Worm (Caenorhabditis elegans) whole organism, young adult: ENCODE results near the gene yap-1.

Source experiments
- D2030.7 ChIP-seq: fragments of 200-800 bp; sonication (Bioruptor generic); IDR thresholded peaks from 2 replicates; pipeline ENCODE4 v1.3.6; 2022; ENCODE audit warnings: missing genetic modification reagents, missing genetic modification characterization, missing compliant biosample characterization
- F10E7.11 ChIP-seq: sonication (generic microtip); optimal IDR thresholded peaks from 2 replicates; lab custom pipeline; 2017; ENCODE audit warnings: mild to moderate bottlenecking, missing genetic modification characterization, moderate library complexity, missing compliant biosample characterization
- F22D6.2 ChIP-seq: sonication (generic microtip); optimal IDR thresholded peaks from 2 replicates; lab custom pipeline; 2016; ENCODE audit warnings: mild to moderate bottlenecking, missing genetic modification characterization, missing compliant biosample characterization
- F39B2.1 ChIP-seq: fragments of 200-800 bp; sonication (Bioruptor generic); IDR thresholded peaks from 2 replicates; pipeline ENCODE4 v1.3.6; 2022; ENCODE audit warnings: missing genetic modification reagents, missing genetic modification characterization, missing compliant biosample characterization
- K11D2.4 ChIP-seq: fragments of 200-800 bp; sonication (Bioruptor generic); IDR thresholded peaks from 2 replicates; pipeline ENCODE4 v1.3.6; 2022; ENCODE audit warnings: missing genetic modification reagents, missing genetic modification characterization, missing compliant biosample characterization
- Y53G8AR.9 ChIP-seq: fragments of 200-800 bp; sonication (Bioruptor generic); conservative IDR thresholded peaks from 2 replicates; pipeline ENCODE4 v1.3.6; 2022; ENCODE audit warnings: missing genetic modification reagents, missing genetic modification characterization, missing compliant biosample characterization
- ama-1 ChIP-seq, 3 experiments: fragments of 150-350 bp in 1 of 3; sonication (generic microtip) in 2 of 3; optimal IDR thresholded peaks; 2 replicates each; lab custom pipeline; 2014 to 2018; ENCODE audit warnings: missing biosample characterization in 2 of 3, missing genetic modification characterization in 2 of 3, missing genetic modification reagents in 2 of 3
- cebp-2 ChIP-seq: fragments of 200-800 bp; sonication (Bioruptor generic); IDR thresholded peaks from 2 replicates; pipeline ENCODE4 v1.3.6; 2022; ENCODE audit warnings: missing genetic modification characterization, missing compliant biosample characterization
- egl-18 ChIP-seq: fragments of 200-800 bp; sonication (Bioruptor generic); IDR thresholded peaks from 2 replicates; pipeline ENCODE4 v1.3.6; 2022; ENCODE audit warnings: missing genetic modification reagents, missing genetic modification characterization, missing compliant biosample characterization
- egl-44 ChIP-seq: fragments of 200-800 bp; sonication (Bioruptor generic); IDR thresholded peaks from 2 replicates; pipeline ENCODE4 v1.3.6; 2022; ENCODE audit warnings: missing genetic modification reagents, missing genetic modification characterization, missing compliant biosample characterization
- hmg-1.2 ChIP-seq: fragments of 200-800 bp; sonication (Bioruptor generic); IDR thresholded peaks from 2 replicates; pipeline ENCODE4 v1.3.6; 2022; ENCODE audit warnings: missing genetic modification reagents, missing genetic modification characterization, missing compliant biosample characterization
- hmg-20 ChIP-seq: fragments of 200-800 bp; sonication (Bioruptor generic); IDR thresholded peaks from 2 replicates; pipeline ENCODE4 v1.3.6; 2022; ENCODE audit warnings: missing genetic modification reagents, missing genetic modification characterization, missing compliant biosample characterization
- hrde-1 ChIP-seq: sonication (generic microtip); optimal IDR thresholded peaks from 2 replicates; lab custom pipeline; 2016; ENCODE audit warnings: missing genetic modification characterization, mild to moderate bottlenecking, missing compliant biosample characterization, moderate library complexity, missing genotype, missing genetic modification reagents, borderline replicate concordance
- lag-1 ChIP-seq: fragments of 200-800 bp; sonication (Bioruptor generic); IDR thresholded peaks from 2 replicates; pipeline ENCODE4 v1.3.6; 2022; ENCODE audit warnings: missing genetic modification reagents, missing genetic modification characterization, missing compliant biosample characterization
- let-607 ChIP-seq, 2 experiments: fragments of 200-800 bp in 1 of 2; sonication (Bioruptor generic) in 1 of 2; sonication (generic microtip) in 1 of 2; optimal IDR thresholded peaks; 2 replicates each; lab custom pipeline; 2016 to 2018; ENCODE audit warnings: mild to moderate bottlenecking in 2 of 2, missing compliant biosample characterization in 2 of 2, missing genetic modification characterization in 2 of 2, moderate library complexity in 2 of 2, missing genotype in 1 of 2
- lin-26 ChIP-seq: fragments of 200-800 bp; sonication (Bioruptor generic); IDR thresholded peaks from 2 replicates; pipeline ENCODE4 v1.3.6; 2022; ENCODE audit warnings: missing genetic modification reagents, missing genetic modification characterization, missing compliant biosample characterization
- lin-35 ChIP-seq, 3 experiments: fragments of 150-350 bp in 2 of 3; sonication (generic microtip) in 1 of 3; optimal IDR thresholded peaks; 2 replicates each; lab custom pipeline; 2014 to 2018; ENCODE audit warnings: missing biosample characterization in 3 of 3, missing genetic modification characterization in 3 of 3, missing genetic modification reagents in 3 of 3
- madf-10 ChIP-seq: sonication (generic microtip); optimal IDR thresholded peaks from 2 replicates; lab custom pipeline; 2016; ENCODE audit warnings: mild to moderate bottlenecking, missing genetic modification characterization, missing compliant biosample characterization
- mel-28 ChIP-seq: sonication (generic microtip); optimal IDR thresholded peaks from 2 replicates; lab custom pipeline; 2016; ENCODE audit warnings: borderline replicate concordance, mild to moderate bottlenecking, missing genetic modification characterization, missing compliant biosample characterization
- nfya-2 ChIP-seq: fragments of 200-800 bp; sonication (Bioruptor generic); IDR thresholded peaks from 2 replicates; pipeline ENCODE4 v1.3.6; 2022; ENCODE audit warnings: missing genetic modification reagents, missing genetic modification characterization, missing compliant biosample characterization
- nfyb-1 ChIP-seq: fragments of 200-800 bp; sonication (Bioruptor generic); IDR thresholded peaks from 2 replicates; pipeline ENCODE4 v1.3.6; 2022; ENCODE audit warnings: missing genetic modification reagents, missing genetic modification characterization, missing compliant biosample characterization
- nhr-120 ChIP-seq: fragments of 200-800 bp; sonication (Bioruptor generic); IDR thresholded peaks from 2 replicates; pipeline ENCODE4 v1.3.6; 2022; ENCODE audit warnings: missing genetic modification characterization, missing compliant biosample characterization
- nhr-179 ChIP-seq: sonication (generic microtip); optimal IDR thresholded peaks from 2 replicates; lab custom pipeline; 2016; ENCODE audit warnings: mild to moderate bottlenecking, missing genetic modification characterization, missing compliant biosample characterization
- repo-1 ChIP-seq: sonication (generic microtip); optimal IDR thresholded peaks from 2 replicates; lab custom pipeline; 2017; ENCODE audit warnings: mild to moderate bottlenecking, missing genetic modification characterization, missing compliant biosample characterization
- rpc-1 ChIP-seq, 2 experiments: fragments of 150-350 bp in 1 of 2; sonication (generic microtip) in 1 of 2; optimal IDR thresholded peaks; 2 replicates each; lab custom pipeline; 2014 to 2018; ENCODE audit warnings: missing biosample characterization in 1 of 2, missing genetic modification characterization in 1 of 2, missing genetic modification reagents in 1 of 2, missing genotype in 1 of 2
- snpc-1.1 ChIP-seq: sonication (generic microtip); optimal IDR thresholded peaks from 2 replicates; lab custom pipeline; 2017; ENCODE audit warnings: missing genetic modification characterization, mild to moderate bottlenecking, missing compliant biosample characterization, antibody characterized with exemption, moderate library complexity, missing genotype, missing genetic modification reagents; ENCODE audit not compliant: insufficient read depth
- snpc-1.3 ChIP-seq: sonication (generic microtip); optimal IDR thresholded peaks from 2 replicates; lab custom pipeline; 2017; ENCODE audit warnings: missing genetic modification characterization, mild to moderate bottlenecking, missing compliant biosample characterization, antibody characterized with exemption, moderate library complexity, missing genotype, missing genetic modification reagents; ENCODE audit not compliant: insufficient read depth
- snpc-3.4 ChIP-seq: sonication (generic microtip); optimal IDR thresholded peaks from 2 replicates; lab custom pipeline; 2017; ENCODE audit warnings: missing genetic modification characterization, mild to moderate bottlenecking, missing compliant biosample characterization, antibody characterized with exemption, moderate library complexity, missing genotype, missing genetic modification reagents
- tbp1 ChIP-seq: fragments of 200-800 bp; sonication (Bioruptor generic); optimal IDR thresholded peaks from 2 replicates; lab custom pipeline; 2018; ENCODE audit warnings: mild to moderate bottlenecking, missing genetic modification characterization, missing compliant biosample characterization
- unc-130 ChIP-seq: sonication (generic microtip); optimal IDR thresholded peaks from 2 replicates; lab custom pipeline; 2016; ENCODE audit warnings: missing genetic modification reagents, missing genetic modification characterization, missing compliant biosample characterization
- unc-62 ChIP-seq: fragments of 150-350 bp; optimal IDR thresholded peaks from 2 replicates; lab custom pipeline; 2014; ENCODE audit warnings: missing biosample characterization, missing genetic modification reagents, missing genetic modification characterization
- zfh-2 ChIP-seq: fragments of 200-800 bp; sonication (Bioruptor generic); conservative IDR thresholded peaks from 2 replicates; pipeline ENCODE4 v1.3.6; 2022; ENCODE audit warnings: missing genetic modification reagents, missing genetic modification characterization, missing compliant biosample characterization
- ztf-26 ChIP-seq: sonication (generic microtip); optimal IDR thresholded peaks from 2 replicates; lab custom pipeline; 2017; ENCODE audit warnings: missing genetic modification characterization, missing compliant biosample characterization
- ztf-6 ChIP-seq: fragments of 200-800 bp; sonication (Bioruptor generic); IDR thresholded peaks from 2 replicates; pipeline ENCODE4 v1.3.6; 2022; ENCODE audit warnings: missing genetic modification reagents, missing genetic modification characterization, missing compliant biosample characterization

Gene yap-1

ce11 chrX:10667424-10668291, 24.1 kb upstream of the yap-1 start (continued):
- 0 out of 2 replicates have a peak, but pooled peaks have one; percentile 27 for TF ChIP-seq egl-44 (GFP tag; lab: Robert Waterston, UW)
- TF ChIP-seq hmg-1.2 (GFP tag; lab: Robert Waterston, UW) = peak; percentile 59
- no peak for TF ChIP-seq ama-1 (optimal IDR thresholded peaks at IDR 0.05; lab: Kevin White, UChicago)
- peak; percentile 29 to 77 for TF ChIP-seq ama-1 (GFP tag; optimal IDR thresholded peaks at IDR 0.05; lab: Kevin White, UChicago)
- TF ChIP-seq F10E7.11 (tag; lab: Kevin White, UChicago) = no peak
- TF ChIP-seq rpc-1 (optimal IDR thresholded peaks at IDR 0.05; lab: Kevin White, UChicago) = peak; percentile 78
- peak; percentile 79 for TF ChIP-seq rpc-1 (tag; optimal IDR thresholded peaks at IDR 0.05; lab: Kevin White, UChicago)
- peak; percentile 27 for TF ChIP-seq nhr-179 (tag; lab: Kevin White, UChicago)
- TF ChIP-seq hmg-20 = 0 out of 2 replicates have a peak, but pooled peaks have one; percentile 10
- peak; percentile 5 for TF ChIP-seq madf-10
- TF ChIP-seq lin-35 (GFP tag; optimal IDR thresholded peaks at IDR 0.05; lab: Kevin White, UChicago) = peak in 1 of 3 experiments; percentile 5
- no peak for TF ChIP-seq nfya-2 (GFP tag; lab: Robert Waterston, UW)
- TF ChIP-seq K11D2.4 (GFP tag; lab: Robert Waterston, UW) = no peak
- peak; percentile 64 for TF ChIP-seq D2030.7
- TF ChIP-seq mel-28 = no peak
- no peak for TF ChIP-seq F22D6.2 (tag; lab: Kevin White, UChicago)
- TF ChIP-seq nfyb-1 (GFP tag; lab: Robert Waterston, UW) = peak; percentile 44; the same call in 1 of the 2 replicates
- no peak; the same call in 1 of the 2 replicates for TF ChIP-seq nhr-120 (GFP tag; lab: Robert Waterston, UW)
- no peak for TF ChIP-seq Y53G8AR.9 (GFP tag; lab: Robert Waterston, UW)
- TF ChIP-seq snpc-1.3 (tag; lab: Kevin White, UChicago) = peak; percentile 54
- TF ChIP-seq unc-130 (GFP tag; lab: Kevin White, UChicago) = peak; percentile 17
- TF ChIP-seq repo-1 (tag; lab: Kevin White, UChicago) = no peak
- peak; percentile 6 for TF ChIP-seq ztf-26
- TF ChIP-seq snpc-3.4 = peak; percentile 74
- TF ChIP-seq tbp1 (GFP tag; lab: Kevin White, UChicago) = peak; percentile 91
- peak; percentile 93 for TF ChIP-seq lin-26 (GFP tag; lab: Robert Waterston, UW)

- TF ChIP-seq let-607 (tag; optimal IDR thresholded peaks at IDR 0.05; lab: Kevin White, UChicago) (no peak), K11D2.4 (GFP tag; lab: Robert Waterston, UW) (no peak)
Measured at ce11 chrX:10670198-10670597, 21.5 kb upstream of the yap-1 start.

- TF ChIP-seq hmg-20 (no peak), ztf-6 (GFP tag; lab: Robert Waterston, UW) (no peak), mel-28 (no peak), snpc-3.4 (no peak), lag-1 (GFP tag; lab: Robert Waterston, UW) (no peak), egl-18 (GFP tag; lab: Robert Waterston, UW) (no peak), cebp-2 (GFP tag; lab: Robert Waterston, UW) (no peak), snpc-1.1 (tag; lab: Kevin White, UChicago) (no peak), F39B2.1 (GFP tag; lab: Robert Waterston, UW) (no peak), hrde-1 (tag; lab: Kevin White, UChicago) (no peak), unc-62 (no peak), zfh-2 (GFP tag; lab: Robert Waterston, UW) (no peak)
- TF ChIP-seq, all 124 proteins: peak for 0
Measured at ce11 chrX:10674199-10674598, 17.5 kb upstream of the yap-1 start, which contains the start of gene F13E6.2. F13E6.2 (minus strand) TSS chrX:10674299.
